Worm (Caenorhabditis elegans) whole organism, young adult: Measurements from ENCODE around the gene fat-6.

ENCODE experiments used
- B0261.1 ChIP-seq: sonication (generic microtip); optimal IDR thresholded peaks from 2 replicates; lab custom pipeline; 2016; ENCODE audit warnings: mild to moderate bottlenecking, missing genetic modification characterization, moderate library complexity, missing compliant biosample characterization
- B0336.3 ChIP-seq: fragments of 200-800 bp; sonication (Bioruptor generic); IDR thresholded peaks from 2 replicates; pipeline ENCODE4 v1.3.6; 2022; ENCODE audit warnings: missing genetic modification characterization, missing compliant biosample characterization
- C06A6.2 ChIP-seq: fragments of 200-800 bp; sonication (Bioruptor generic); conservative IDR thresholded peaks from 2 replicates; pipeline ENCODE4 v1.3.6; 2022; ENCODE audit warnings: missing genetic modification characterization, missing compliant biosample characterization
- F22D6.2 ChIP-seq: sonication (generic microtip); optimal IDR thresholded peaks from 2 replicates; lab custom pipeline; 2016; ENCODE audit warnings: mild to moderate bottlenecking, missing genetic modification characterization, missing compliant biosample characterization
- F49E8.2 ChIP-seq: sonication (generic microtip); optimal IDR thresholded peaks from 3 replicates; lab custom pipeline; 2017; ENCODE audit warnings: missing genetic modification characterization, mild to moderate bottlenecking, missing compliant biosample characterization, antibody characterized with exemption, moderate library complexity; ENCODE audit not compliant: insufficient read depth
- F52B5.7 ChIP-seq: sonication (generic microtip); optimal IDR thresholded peaks from 2 replicates; lab custom pipeline; 2016; ENCODE audit warnings: mild to moderate bottlenecking, missing genetic modification characterization, missing compliant biosample characterization
- F55B11.4 ChIP-seq: sonication (generic microtip); optimal IDR thresholded peaks from 2 replicates; lab custom pipeline; 2016; ENCODE audit warnings: missing compliant biosample characterization, missing genetic modification characterization, borderline replicate concordance; ENCODE audit not compliant: insufficient read depth
- F57A8.1 ChIP-seq: fragments of 200-800 bp; sonication (Bioruptor generic); optimal IDR thresholded peaks from 2 replicates; lab custom pipeline; 2018; ENCODE audit warnings: mild to moderate bottlenecking, missing genetic modification characterization, moderate library complexity, missing compliant biosample characterization
- T26A5.8 ChIP-seq: sonication (generic microtip); optimal IDR thresholded peaks from 2 replicates; lab custom pipeline; 2016; ENCODE audit warnings: missing genetic modification characterization, missing compliant biosample characterization
- Y79H2A.3 ChIP-seq: fragments of 200-800 bp; sonication (Bioruptor generic); conservative IDR thresholded peaks from 2 replicates; pipeline ENCODE4 v1.3.6; 2022; ENCODE audit warnings: missing genetic modification reagents, missing genetic modification characterization, missing compliant biosample characterization
- ZK185.1 ChIP-seq: sonication (generic microtip); optimal IDR thresholded peaks from 2 replicates; lab custom pipeline; 2016; ENCODE audit warnings: mild to moderate bottlenecking, missing genetic modification characterization, missing compliant biosample characterization; ENCODE audit not compliant: poor library complexity, severe bottlenecking
- aptf-3 ChIP-seq: fragments of 200-800 bp; sonication (Bioruptor generic); IDR thresholded peaks from 2 replicates; pipeline ENCODE4 v1.3.6; 2022; ENCODE audit warnings: missing genetic modification characterization, missing compliant biosample characterization
- atf-7 ChIP-seq: sonication (generic microtip); optimal IDR thresholded peaks from 2 replicates; lab custom pipeline; 2017; ENCODE audit warnings: mild to moderate bottlenecking, missing genetic modification characterization, missing compliant biosample characterization
- athp-1 ChIP-seq: sonication (generic microtip); optimal IDR thresholded peaks from 2 replicates; lab custom pipeline; 2017; ENCODE audit warnings: mild to moderate bottlenecking, missing genetic modification characterization, missing compliant biosample characterization
- attf-5 ChIP-seq: fragments of 200-800 bp; sonication (Bioruptor generic); optimal IDR thresholded peaks from 2 replicates; lab custom pipeline; 2018; ENCODE audit warnings: mild to moderate bottlenecking, missing genetic modification characterization, missing compliant biosample characterization
- bed-1 ChIP-seq: fragments of 200-800 bp; sonication (Bioruptor generic); IDR thresholded peaks from 2 replicates; pipeline ENCODE4 v1.3.6; 2022; ENCODE audit warnings: missing genetic modification reagents, missing genetic modification characterization, missing compliant biosample characterization
- bed-2 ChIP-seq: fragments of 200-800 bp; sonication (Bioruptor generic); IDR thresholded peaks from 2 replicates; pipeline ENCODE4 v1.3.6; 2022; ENCODE audit warnings: missing genetic modification reagents, missing genetic modification characterization, missing compliant biosample characterization
- ceh-100 ChIP-seq: fragments of 200-800 bp; sonication (Bioruptor generic); IDR thresholded peaks from 2 replicates; pipeline ENCODE4 v1.3.6; 2022; ENCODE audit warnings: missing genetic modification reagents, missing genetic modification characterization, missing compliant biosample characterization
- ceh-40 ChIP-seq: fragments of 200-800 bp; sonication (Bioruptor generic); IDR thresholded peaks from 2 replicates; pipeline ENCODE4 v1.3.6; 2022; ENCODE audit warnings: missing genetic modification characterization, missing compliant biosample characterization
- ceh-79 ChIP-seq: sonication (generic microtip); optimal IDR thresholded peaks from 2 replicates; lab custom pipeline; 2017; ENCODE audit warnings: mild to moderate bottlenecking, missing genetic modification characterization, missing compliant biosample characterization
- chd-7 ChIP-seq: sonication (generic microtip); optimal IDR thresholded peaks from 2 replicates; lab custom pipeline; 2016; ENCODE audit warnings: mild to moderate bottlenecking, missing genetic modification characterization, moderate library complexity, missing compliant biosample characterization
- dox-1 ChIP-seq: fragments of 200-800 bp; sonication (Bioruptor generic); IDR thresholded peaks from 2 replicates; pipeline ENCODE4 v1.3.6; 2022; ENCODE audit warnings: missing genetic modification reagents, missing genetic modification characterization, missing compliant biosample characterization
- dpl-1 ChIP-seq: fragments of 150-350 bp; optimal IDR thresholded peaks from 2 replicates; lab custom pipeline; 2014; ENCODE audit warnings: missing biosample characterization, missing genetic modification reagents, missing genetic modification characterization
- egl-18 ChIP-seq: fragments of 200-800 bp; sonication (Bioruptor generic); IDR thresholded peaks from 2 replicates; pipeline ENCODE4 v1.3.6; 2022; ENCODE audit warnings: missing genetic modification reagents, missing genetic modification characterization, missing compliant biosample characterization
- ets-4 ChIP-seq: fragments of 200-800 bp; sonication (Bioruptor generic); optimal IDR thresholded peaks from 2 replicates; lab custom pipeline; 2018; ENCODE audit warnings: mild to moderate bottlenecking, missing genetic modification characterization, missing compliant biosample characterization
- him-1 ChIP-seq: sonication (generic microtip); optimal IDR thresholded peaks from 2 replicates; lab custom pipeline; 2016; ENCODE audit warnings: missing genotype, missing genetic modification reagents, missing genetic modification characterization, missing compliant biosample characterization
- hrde-1 ChIP-seq: sonication (generic microtip); optimal IDR thresholded peaks from 2 replicates; lab custom pipeline; 2016; ENCODE audit warnings: missing genetic modification characterization, mild to moderate bottlenecking, missing compliant biosample characterization, moderate library complexity, missing genotype, missing genetic modification reagents, borderline replicate concordance
- lag-1 ChIP-seq: fragments of 200-800 bp; sonication (Bioruptor generic); IDR thresholded peaks from 2 replicates; pipeline ENCODE4 v1.3.6; 2022; ENCODE audit warnings: missing genetic modification reagents, missing genetic modification characterization, missing compliant biosample characterization
- let-526 ChIP-seq: fragments of 200-800 bp; sonication (Bioruptor generic); IDR thresholded peaks from 2 replicates; pipeline ENCODE4 v1.3.6; 2022; ENCODE audit warnings: missing genetic modification reagents, missing genetic modification characterization, missing compliant biosample characterization
- lin-26 ChIP-seq: fragments of 200-800 bp; sonication (Bioruptor generic); IDR thresholded peaks from 2 replicates; pipeline ENCODE4 v1.3.6; 2022; ENCODE audit warnings: missing genetic modification reagents, missing genetic modification characterization, missing compliant biosample characterization
- lsl-1 ChIP-seq: fragments of 200-800 bp; sonication (Bioruptor generic); optimal IDR thresholded peaks from 2 replicates; lab custom pipeline; 2018; ENCODE audit warnings: mild to moderate bottlenecking, missing genetic modification characterization, moderate library complexity, missing compliant biosample characterization
- madf-10 ChIP-seq: sonication (generic microtip); optimal IDR thresholded peaks from 2 replicates; lab custom pipeline; 2016; ENCODE audit warnings: mild to moderate bottlenecking, missing genetic modification characterization, missing compliant biosample characterization
- madf-3 ChIP-seq: fragments of 200-800 bp; sonication (Bioruptor generic); IDR thresholded peaks from 2 replicates; pipeline ENCODE4 v1.3.6; 2022; ENCODE audit warnings: missing genetic modification reagents, missing genetic modification characterization, missing compliant biosample characterization
- madf-6 ChIP-seq: fragments of 200-800 bp; sonication (Bioruptor generic); IDR thresholded peaks from 2 replicates; pipeline ENCODE4 v1.3.6; 2022; ENCODE audit warnings: missing genetic modification reagents, missing genetic modification characterization, missing compliant biosample characterization
- mcd-1 ChIP-seq: fragments of 200-800 bp; sonication (Bioruptor generic); IDR thresholded peaks from 2 replicates; pipeline ENCODE4 v1.3.6; 2022; ENCODE audit warnings: missing genetic modification reagents, missing genetic modification characterization, missing compliant biosample characterization
- mes-4 ChIP-seq: sonication (generic microtip); optimal IDR thresholded peaks from 2 replicates; lab custom pipeline; 2016; ENCODE audit warnings: missing genotype, missing genetic modification characterization, missing compliant biosample characterization
- nhr-27 ChIP-seq: fragments of 200-800 bp; sonication (Bioruptor generic); optimal IDR thresholded peaks from 2 replicates; lab custom pipeline; 2018; ENCODE audit warnings: mild to moderate bottlenecking, missing genetic modification characterization, moderate library complexity, missing compliant biosample characterization
- pbrm-1 ChIP-seq: fragments of 200-800 bp; sonication (Bioruptor generic); IDR thresholded peaks from 2 replicates; pipeline ENCODE4 v1.3.6; 2022; ENCODE audit warnings: missing genetic modification reagents, missing genetic modification characterization, missing compliant biosample characterization
- rec-8 ChIP-seq, 2 experiments: sonication (generic microtip); optimal IDR thresholded peaks; 2 replicates each; lab custom pipeline; 2016; ENCODE audit warnings: mild to moderate bottlenecking in 2 of 2, missing genetic modification characterization in 2 of 2, missing genetic modification reagents in 2 of 2, missing genotype in 2 of 2, missing biosample characterization in 1 of 2, missing compliant biosample characterization in 1 of 2, moderate library complexity in 1 of 2
- sdz-38 ChIP-seq: sonication (generic microtip); optimal IDR thresholded peaks from 2 replicates; lab custom pipeline; 2016; ENCODE audit warnings: missing genotype, missing genetic modification characterization, missing compliant biosample characterization
- sea-2 ChIP-seq: fragments of 200-800 bp; sonication (Bioruptor generic); IDR thresholded peaks from 2 replicates; pipeline ENCODE4 v1.3.6; 2022; ENCODE audit warnings: missing genetic modification characterization, missing compliant biosample characterization
- snpc-1.3 ChIP-seq: sonication (generic microtip); optimal IDR thresholded peaks from 2 replicates; lab custom pipeline; 2017; ENCODE audit warnings: missing genetic modification characterization, mild to moderate bottlenecking, missing compliant biosample characterization, antibody characterized with exemption, moderate library complexity, missing genotype, missing genetic modification reagents; ENCODE audit not compliant: insufficient read depth
- tbp1 ChIP-seq: fragments of 200-800 bp; sonication (Bioruptor generic); optimal IDR thresholded peaks from 2 replicates; lab custom pipeline; 2018; ENCODE audit warnings: mild to moderate bottlenecking, missing genetic modification characterization, missing compliant biosample characterization
- xnd-1 ChIP-seq: sonication (generic microtip); optimal IDR thresholded peaks from 2 replicates; lab custom pipeline; 2016; ENCODE audit warnings: missing genotype, missing genetic modification reagents, missing genetic modification characterization, missing compliant biosample characterization
- zfh-2 ChIP-seq: fragments of 200-800 bp; sonication (Bioruptor generic); conservative IDR thresholded peaks from 2 replicates; pipeline ENCODE4 v1.3.6; 2022; ENCODE audit warnings: missing genetic modification reagents, missing genetic modification characterization, missing compliant biosample characterization
- zim-3 ChIP-seq: sonication (generic microtip); optimal IDR thresholded peaks from 2 replicates; lab custom pipeline; 2017; ENCODE audit warnings: mild to moderate bottlenecking, missing genetic modification characterization, moderate library complexity, missing compliant biosample characterization
- ztf-18 ChIP-seq: sonication (generic microtip); optimal IDR thresholded peaks from 2 replicates; lab custom pipeline; 2016; ENCODE audit warnings: missing genotype, mild to moderate bottlenecking, missing genetic modification characterization, missing compliant biosample characterization
- ztf-22 ChIP-seq: fragments of 200-800 bp; sonication (Bioruptor generic); optimal IDR thresholded peaks from 2 replicates; lab custom pipeline; 2018; ENCODE audit warnings: mild to moderate bottlenecking, missing genetic modification characterization, moderate library complexity, missing compliant biosample characterization
- ztf-6 ChIP-seq: fragments of 200-800 bp; sonication (Bioruptor generic); IDR thresholded peaks from 2 replicates; pipeline ENCODE4 v1.3.6; 2022; ENCODE audit warnings: missing genetic modification reagents, missing genetic modification characterization, missing compliant biosample characterization

The fat-6 gene

DNA sequence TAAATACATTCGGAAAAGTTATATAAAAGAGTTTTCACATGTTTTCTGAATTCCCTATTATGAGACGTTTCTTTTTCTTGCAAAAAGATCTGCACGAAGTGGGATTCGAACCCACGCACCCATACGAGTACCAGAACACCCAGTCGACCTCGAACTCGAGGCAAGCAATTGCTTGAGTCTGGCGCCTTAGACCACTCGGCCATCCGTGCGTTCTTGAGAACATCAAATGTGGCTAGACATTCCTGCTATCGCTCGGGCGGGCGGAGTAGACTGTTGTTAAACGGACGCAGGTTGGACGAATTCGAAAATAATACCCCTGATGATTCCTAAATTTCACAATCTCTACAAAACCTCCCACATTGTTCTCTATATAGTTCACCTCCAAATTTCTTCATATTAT, 12.9 kb upstream of the fat-6 start (continued):
- TF ChIP-seq bed-1 = no peak
- peak; percentile 79; the same call in 1 of the 2 replicates for TF ChIP-seq dox-1 (GFP tag; lab: Robert Waterston, UW)
- peak; percentile 8 for TF ChIP-seq mes-4 (tag; lab: Kevin White, UChicago)
- TF ChIP-seq madf-6 (GFP tag; lab: Robert Waterston, UW) = peak; percentile 63
- TF ChIP-seq dpl-1 (GFP tag; lab: Kevin White, UChicago) = no peak
- no peak for TF ChIP-seq sdz-38 (tag; lab: Kevin White, UChicago)
- peak; percentile 38 for TF ChIP-seq attf-5 (GFP tag; lab: Kevin White, UChicago)
- no peak for TF ChIP-seq F22D6.2 (tag; lab: Kevin White, UChicago)
- no peak for TF ChIP-seq ceh-79 (tag; lab: Kevin White, UChicago)
- peak; percentile 59 for TF ChIP-seq ZK185.1
- no peak for TF ChIP-seq ets-4 (GFP tag; lab: Kevin White, UChicago)
- no peak for TF ChIP-seq F57A8.1 (GFP tag; lab: Kevin White, UChicago)
- no peak for TF ChIP-seq ceh-100
- TF ChIP-seq B0336.3 (GFP tag; lab: Robert Waterston, UW) = no peak
- TF ChIP-seq tbp1 = peak; percentile 97
- TF ChIP-seq snpc-1.3 (tag; lab: Kevin White, UChicago) = peak; percentile 28
- peak; percentile 60 for TF ChIP-seq ztf-18 (tag; lab: Kevin White, UChicago)
- peak; percentile 90 for TF ChIP-seq him-1 (tag; lab: Kevin White, UChicago)
- TF ChIP-seq T26A5.8 = no peak
- TF ChIP-seq C06A6.2 (GFP tag; lab: Robert Waterston, UW) = no peak
- peak; percentile 87 for TF ChIP-seq B0261.1 (tag; lab: Kevin White, UChicago)
- TF ChIP-seq pbrm-1 (GFP tag; lab: Robert Waterston, UW) = peak; percentile 78
- peak; percentile 50 for TF ChIP-seq lsl-1 (GFP tag; lab: Kevin White, UChicago)
- no peak for TF ChIP-seq nhr-27 (tag; lab: Kevin White, UChicago)
- TF ChIP-seq rec-8 (tag; optimal IDR thresholded peaks at IDR 0.05; lab: Kevin White, UChicago) = peak; percentile 40 to 52
- TF ChIP-seq aptf-3 (GFP tag; lab: Robert Waterston, UW) = no peak
- no peak; the same call in 1 of the 2 replicates for TF ChIP-seq mcd-1
- no peak for TF ChIP-seq chd-7 (tag; lab: Kevin White, UChicago)
- TF ChIP-seq hrde-1 (tag; lab: Kevin White, UChicago) = peak; percentile 44
- peak; percentile 55 for TF ChIP-seq zim-3 (tag; lab: Kevin White, UChicago)
- no peak for TF ChIP-seq lag-1 (GFP tag; lab: Robert Waterston, UW)
- TF ChIP-seq F49E8.2 (tag; lab: Kevin White, UChicago) = peak; percentile 1
- TF ChIP-seq let-526 (GFP tag; lab: Robert Waterston, UW) = 0 out of 2 replicates have a peak, but pooled peaks have one; percentile 33
- TF ChIP-seq madf-10 = peak; percentile 12
- TF ChIP-seq xnd-1 = no peak
- no peak for TF ChIP-seq ceh-40 (GFP tag; lab: Robert Waterston, UW)
- 0 out of 2 replicates have a peak, but pooled peaks have one; percentile 38 for TF ChIP-seq ztf-6 (GFP tag; lab: Robert Waterston, UW)
- TF ChIP-seq athp-1 = peak; percentile 16
- TF ChIP-seq madf-3 (GFP tag; lab: Robert Waterston, UW) = 0 out of 2 replicates have a peak, but pooled peaks have one; percentile 56
- TF ChIP-seq Y79H2A.3 (GFP tag; lab: Robert Waterston, UW) = no peak
- TF ChIP-seq F55B11.4 (tag; lab: Kevin White, UChicago) = no peak
- TF ChIP-seq egl-18 = no peak
- no peak for TF ChIP-seq F52B5.7 (tag; lab: Kevin White, UChicago)
- no peak for TF ChIP-seq atf-7 (tag; lab: Kevin White, UChicago)
- TF ChIP-seq bed-2 = no peak
- no peak for TF ChIP-seq sea-2 (GFP tag; lab: Robert Waterston, UW)
- no peak for TF ChIP-seq zfh-2 (GFP tag; lab: Robert Waterston, UW)
- no peak for TF ChIP-seq ztf-22
- peak; percentile 51; the same call in 1 of the 2 replicates for TF ChIP-seq lin-26 (GFP tag; lab: Robert Waterston, UW)
